Fruit fly (Drosophila melanogaster) whole organism: ENCODE measurements around the gene CG8661.

Source experiments
- CG8478 ChIP-seq: fragments of >200 bp; optimal IDR thresholded peaks from 2 replicates; lab custom pipeline; 2018; ENCODE audit warnings: inconsistent platforms
- Dll ChIP-seq: fragments of >200 bp; optimal IDR thresholded peaks from 2 replicates; lab custom pipeline; 2017
- EcR ChIP-seq, 2 experiments: fragments of >200 bp; optimal IDR thresholded peaks; 2 replicates each; lab custom pipeline; 2017; ENCODE audit warnings: missing biosample characterization in 2 of 2, missing genetic modification characterization in 2 of 2, missing genetic modification reagents in 2 of 2
- pan ChIP-seq: fragments of >200 bp; optimal IDR thresholded peaks from 2 replicates; lab custom pipeline; 2017
- psq ChIP-seq: fragments of >200 bp; optimal IDR thresholded peaks from 2 replicates; lab custom pipeline; 2017
- usp ChIP-seq: fragments of >200 bp; optimal IDR thresholded peaks from 2 replicates; lab custom pipeline; 2017; ENCODE audit warnings: missing biosample characterization, missing genetic modification characterization, mixed read lengths

The CG8661 gene

DNA sequence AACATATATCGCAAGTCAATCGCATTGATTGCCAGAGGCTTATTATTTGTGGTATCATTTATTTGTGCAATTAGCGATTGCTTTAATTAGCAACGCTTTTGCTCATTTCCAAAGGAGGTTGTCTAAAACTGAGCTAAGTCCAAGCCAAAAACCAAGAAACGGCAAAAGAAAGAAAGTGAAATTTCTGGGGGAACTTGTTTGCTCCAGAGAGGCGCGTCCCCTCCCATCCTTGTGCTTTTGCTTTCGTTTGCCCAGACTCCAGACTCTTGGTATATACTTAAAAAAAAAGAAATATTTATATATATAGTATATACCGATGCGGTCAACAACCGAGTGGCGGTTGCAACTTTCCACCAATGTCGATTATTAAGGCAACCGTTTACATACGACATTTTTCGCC is 30.2 kb downstream of the CG8661 start:
- no peak for TF ChIP-seq pan (lab: Kevin White, UChicago)
- TF ChIP-seq EcR (GFP tag; optimal IDR thresholded peaks at IDR 0.05; lab: Kevin White, UChicago) = no peak
- no peak for TF ChIP-seq usp (GFP tag; lab: Kevin White, UChicago)
- no peak for TF ChIP-seq psq (lab: Kevin White, UChicago)
- no peak for TF ChIP-seq CG8478 (lab: Kevin White, UChicago)

DNA sequence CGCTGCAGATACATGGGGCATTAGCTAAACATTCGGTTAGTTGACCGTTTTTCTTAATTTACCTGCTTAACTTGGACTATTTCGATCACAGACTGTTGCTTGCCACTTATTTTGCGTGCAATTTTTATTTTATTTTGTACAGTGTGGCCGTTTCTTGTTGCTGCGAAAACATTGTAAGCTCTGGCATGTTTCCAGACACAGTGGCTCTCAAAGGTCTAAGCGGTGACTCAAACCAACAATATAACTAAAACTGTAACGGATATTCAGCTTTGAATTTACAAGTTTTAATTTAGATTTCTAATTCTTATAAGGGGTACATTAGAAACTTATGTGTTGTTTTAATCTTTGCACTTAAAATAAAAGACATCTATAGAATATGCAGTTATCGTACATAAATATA is 35.0 kb downstream of the CG8661 start, which contains the start of gene CG8675:
Gene CG8675, minus strand, starts transcription at position 177 of the 400 bp plus-strand sequence.
- TF ChIP-seq psq (lab: Kevin White, UChicago) (no peak), EcR (GFP tag; optimal IDR thresholded peaks at IDR 0.05; lab: Kevin White, UChicago) (no peak), pan (lab: Kevin White, UChicago) (no peak), usp (GFP tag; lab: Kevin White, UChicago) (no peak), CG8478 (lab: Kevin White, UChicago) (no peak), Dll (lab: Kevin White, UChicago) (no peak)

DNA sequence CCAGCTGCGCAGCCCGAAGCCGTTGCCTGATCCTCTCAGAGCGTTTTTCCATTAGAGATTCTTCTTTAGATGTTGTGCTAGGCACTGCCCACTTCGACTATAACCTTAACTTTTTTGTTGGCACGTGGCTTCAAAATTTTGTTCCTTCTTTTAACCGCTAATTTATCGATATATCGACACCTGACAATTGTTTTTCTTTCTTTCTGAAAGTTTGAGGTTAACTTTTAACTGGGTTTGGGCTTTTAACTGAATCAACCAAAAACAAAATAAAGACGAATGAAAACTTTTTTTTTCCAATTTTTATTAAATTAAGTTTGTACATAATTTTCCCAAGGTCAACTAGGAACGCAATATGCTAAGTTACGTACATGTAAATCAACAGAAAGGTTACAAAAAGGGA is 37.4 kb downstream of the CG8661 start, which contains the start of gene CG42854:
Gene CG42854, minus strand, starts transcription at position 101 of the 400 bp plus-strand sequence.
- TF ChIP-seq Dll (lab: Kevin White, UChicago) = no peak
- no peak for TF ChIP-seq EcR (GFP tag; optimal IDR thresholded peaks at IDR 0.05; lab: Kevin White, UChicago)

DNA sequence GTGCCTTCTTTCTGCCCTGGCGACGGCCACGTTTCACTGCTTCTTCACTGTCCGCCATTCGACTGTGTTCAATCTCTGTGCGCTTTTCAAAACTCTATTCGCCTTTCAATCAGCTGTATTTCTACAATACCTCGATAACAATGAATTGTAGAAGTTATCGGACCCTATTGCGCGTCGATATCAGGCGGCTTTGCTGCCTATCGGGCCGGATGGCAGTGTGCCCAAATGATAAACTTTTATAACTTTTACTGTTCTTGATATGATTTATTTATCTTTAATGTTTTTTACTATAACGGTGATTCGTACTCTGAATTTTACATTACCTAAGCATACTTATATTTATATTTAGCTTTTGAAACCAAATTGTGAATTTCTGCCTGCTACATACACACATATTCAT is 39.4 kb downstream of the CG8661 start, which contains the start of gene CG8915:
Gene CG8915, minus strand, starts transcription at position 148 of the 400 bp plus-strand sequence.
- TF ChIP-seq pan (lab: Kevin White, UChicago) (no peak), psq (lab: Kevin White, UChicago) (no peak), usp (GFP tag; lab: Kevin White, UChicago) (no peak)

DNA sequence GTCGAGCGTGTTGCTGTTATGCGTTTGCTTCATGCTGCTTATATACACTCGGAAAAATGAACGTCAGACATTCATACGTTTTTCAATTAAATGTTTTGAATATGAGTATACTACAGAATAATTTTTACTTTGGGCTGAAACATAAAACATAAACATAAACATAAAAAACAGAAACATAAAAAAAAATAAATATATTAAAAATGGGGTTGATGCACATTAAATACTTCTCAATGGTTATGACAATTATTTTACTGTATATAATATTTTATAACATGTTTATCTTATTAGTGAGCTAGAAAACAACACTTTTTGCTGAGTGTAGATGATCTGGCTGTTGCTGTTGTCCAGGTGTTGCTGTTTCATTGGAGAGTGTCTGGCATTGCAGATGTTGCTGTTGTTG is 46.9 kb downstream of the CG8661 start:
- TF ChIP-seq pan (lab: Kevin White, UChicago) (no peak), EcR (GFP tag; optimal IDR thresholded peaks at IDR 0.05; lab: Kevin White, UChicago) (no peak), usp (GFP tag; lab: Kevin White, UChicago) (no peak), Dll (lab: Kevin White, UChicago) (no peak), CG8478 (lab: Kevin White, UChicago) (no peak), psq (lab: Kevin White, UChicago) (no peak)

DNA sequence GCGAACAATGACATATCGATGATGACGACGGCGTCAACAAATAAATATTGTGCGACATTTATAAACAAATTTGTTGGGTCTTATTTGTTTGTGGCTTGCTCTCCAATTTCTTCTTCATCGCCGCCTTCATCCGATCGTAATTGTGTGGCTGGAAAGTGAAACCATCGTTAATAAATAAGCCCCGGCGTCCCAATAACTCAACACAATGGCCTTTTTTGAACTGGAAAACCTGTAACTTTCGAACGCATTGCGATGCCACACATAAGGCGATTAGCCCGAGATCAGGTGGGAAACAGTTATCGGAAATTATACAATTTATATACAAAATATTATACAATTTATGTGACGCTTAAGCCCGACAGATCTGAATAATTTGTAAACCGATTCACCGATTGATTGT is 47.8 kb downstream of the CG8661 start:
- TF ChIP-seq EcR (GFP tag; optimal IDR thresholded peaks at IDR 0.05; lab: Kevin White, UChicago) = no peak
- TF ChIP-seq Dll (lab: Kevin White, UChicago) = no peak
- TF ChIP-seq pan (lab: Kevin White, UChicago) = no peak
